Fruit fly (Drosophila melanogaster) whole organism, prepupa: ENCODE results near the gene CG13082.

Experiments used
- CG3032 ChIP-seq: fragments of 200-800 bp; optimal IDR thresholded peaks from 2 replicates; lab custom pipeline; 2019; ENCODE audit warnings: missing biosample characterization, mild to moderate bottlenecking, missing genetic modification characterization, moderate library complexity
- CG3919 ChIP-seq: fragments of 200-800 bp; sonication (Bioruptor generic); optimal IDR thresholded peaks from 3 replicates; lab custom pipeline; 2016; ENCODE audit warnings: missing biosample characterization, missing genetic modification characterization
- CG4318 ChIP-seq: fragments of 200-800 bp; sonication (Bioruptor generic); optimal IDR thresholded peaks from 3 replicates; lab custom pipeline; 2017; ENCODE audit warnings: missing biosample characterization, mild to moderate bottlenecking, missing genetic modification characterization
- CG6854 ChIP-seq: fragments of 200-800 bp; sonication (Bioruptor generic); optimal IDR thresholded peaks from 2 replicates; lab custom pipeline; 2017; ENCODE audit warnings: missing biosample characterization, mild to moderate bottlenecking, missing genetic modification characterization
- Gug ChIP-seq: fragments of 200-800 bp; sonication (Bioruptor generic); IDR thresholded peaks from 2 replicates; pipeline ENCODE4 v1.3.6; 2022; ENCODE audit warnings: missing biosample characterization, missing genetic modification characterization
- eg ChIP-seq: fragments of 200-800 bp; sonication (Bioruptor generic); IDR thresholded peaks from 3 replicates; pipeline ENCODE4 v1.3.6; 2022; ENCODE audit warnings: missing biosample characterization, missing genetic modification characterization
- fd59A ChIP-seq: fragments of 200-800 bp; sonication (Bioruptor generic); optimal IDR thresholded peaks from 2 replicates; lab custom pipeline; 2017; ENCODE audit warnings: missing biosample characterization, mild to moderate bottlenecking, missing genetic modification characterization, missing genetic modification reagents

- no peak for TF ChIP-seq CG4318 (GFP tag; lab: Kevin White, UChicago)
- TF ChIP-seq fd59A = no peak
- no peak for TF ChIP-seq CG6854 (GFP tag; lab: Kevin White, UChicago)
- no peak for TF ChIP-seq CG3919 (GFP tag; lab: Kevin White, UChicago)
- no peak for TF ChIP-seq eg (GFP tag; lab: Robert Waterston, UW)
- no peak for TF ChIP-seq Gug (GFP tag; lab: Robert Waterston, UW)
- no peak for TF ChIP-seq CG3032 (tag; lab: Kevin White, UChicago)
These were observed 19.6 kb upstream of the CG13082 start, which contains the start of gene CG10132 for dm6 chr2L:19518636-19519086.
